Fruit fly (Drosophila melanogaster) whole organism, embryonic: ENCODE results near the gene CG33654.

Experiments
- CG11696 ChIP-seq: fragments of 200-800 bp; sonication (Bioruptor generic); IDR thresholded peaks from 2 replicates; pipeline ENCODE4 v1.3.6; 2022; ENCODE audit warnings: missing biosample characterization, missing genetic modification characterization
- CG12104 ChIP-seq: fragments of 200-800 bp; sonication (Bioruptor generic); optimal IDR thresholded peaks from 3 replicates; lab custom pipeline; 2016; ENCODE audit warnings: missing biosample characterization, missing genetic modification characterization
- CG12299 ChIP-seq: fragments of 200-800 bp; sonication (Bioruptor generic); optimal IDR thresholded peaks from 2 replicates; lab custom pipeline; 2018; ENCODE audit warnings: missing biosample characterization, mild to moderate bottlenecking, missing genetic modification characterization
- CG12659 ChIP-seq: fragments of 200-800 bp; sonication (Bioruptor generic); optimal IDR thresholded peaks from 3 replicates; lab custom pipeline; 2017; ENCODE audit warnings: mild to moderate bottlenecking, missing biosample characterization, missing genetic modification reagents, missing genetic modification characterization
- CG14860 ChIP-seq: fragments of 200-800 bp; sonication (Bioruptor generic); IDR thresholded peaks from 3 replicates; pipeline ENCODE4 v1.3.6; 2022; ENCODE audit warnings: missing biosample characterization, missing genetic modification characterization; ENCODE audit not compliant: partially characterized antibody
- CG15269 ChIP-seq: fragments of 200-800 bp; sonication (Bioruptor generic); optimal IDR thresholded peaks from 2 replicates; lab custom pipeline; 2018; ENCODE audit warnings: missing biosample characterization, mild to moderate bottlenecking, missing genetic modification characterization, moderate library complexity
- CG1647 ChIP-seq: fragments of 200-800 bp; sonication (Bioruptor generic); optimal IDR thresholded peaks from 3 replicates; lab custom pipeline; 2016; ENCODE audit warnings: missing biosample characterization, missing genetic modification characterization
- CG17186 ChIP-seq: fragments of 200-800 bp; sonication (Bioruptor generic); optimal IDR thresholded peaks from 3 replicates; lab custom pipeline; 2017; ENCODE audit warnings: missing biosample characterization, missing genetic modification reagents, missing genetic modification characterization
- CG1792 ChIP-seq: fragments of 200-800 bp; sonication (Bioruptor generic); optimal IDR thresholded peaks from 2 replicates; lab custom pipeline; 2016; ENCODE audit warnings: missing biosample characterization, missing genetic modification characterization
- CG18262 ChIP-seq: fragments of 200-800 bp; optimal IDR thresholded peaks from 3 replicates; lab custom pipeline; 2019; ENCODE audit warnings: missing biosample characterization, mild to moderate bottlenecking, missing genetic modification characterization, moderate library complexity
- CG2116 ChIP-seq: fragments of 200-800 bp; sonication (Bioruptor generic); optimal IDR thresholded peaks from 3 replicates; lab custom pipeline; 2018; ENCODE audit warnings: missing biosample characterization, mild to moderate bottlenecking, missing genetic modification characterization
- CG2202 ChIP-seq: fragments of 200-800 bp; sonication (Bioruptor generic); optimal IDR thresholded peaks from 2 replicates; lab custom pipeline; 2018; ENCODE audit warnings: missing biosample characterization, mild to moderate bottlenecking, missing genetic modification characterization
- CG31388 ChIP-seq: fragments of 200-800 bp; sonication (Bioruptor generic); optimal IDR thresholded peaks from 2 replicates; lab custom pipeline; 2016; ENCODE audit warnings: missing biosample characterization, missing genetic modification characterization
- CG4854 ChIP-seq: fragments of 200-800 bp; sonication (Bioruptor generic); optimal IDR thresholded peaks from 2 replicates; lab custom pipeline; 2016; ENCODE audit warnings: missing biosample characterization, missing genetic modification characterization, inconsistent platforms
- CG6765 ChIP-seq: fragments of 200-800 bp; sonication (Bioruptor generic); optimal IDR thresholded peaks from 3 replicates; lab custom pipeline; 2017; ENCODE audit warnings: missing biosample characterization, mild to moderate bottlenecking, missing genetic modification characterization
- CG6854 ChIP-seq: fragments of 200-800 bp; sonication (Bioruptor generic); optimal IDR thresholded peaks from 3 replicates; lab custom pipeline; 2017; ENCODE audit warnings: missing biosample characterization, mild to moderate bottlenecking, missing genetic modification characterization
- CG7372 ChIP-seq: fragments of 200-800 bp; sonication (Bioruptor generic); IDR thresholded peaks from 2 replicates; pipeline ENCODE4 v1.3.6; 2022; ENCODE audit warnings: missing biosample characterization, missing genetic modification characterization
- CG7963 ChIP-seq: fragments of 200-800 bp; sonication (Bioruptor generic); IDR thresholded peaks from 3 replicates; pipeline ENCODE4 v1.3.6; 2022; ENCODE audit warnings: missing biosample characterization, missing genetic modification characterization; ENCODE audit not compliant: partially characterized antibody
- CG9797 ChIP-seq: fragments of 200-800 bp; sonication (Bioruptor generic); optimal IDR thresholded peaks from 3 replicates; lab custom pipeline; 2018; ENCODE audit warnings: missing biosample characterization, mild to moderate bottlenecking, missing genetic modification characterization
- D19B ChIP-seq: fragments of 200-800 bp; sonication (Bioruptor generic); optimal IDR thresholded peaks from 2 replicates; lab custom pipeline; 2017; ENCODE audit warnings: missing biosample characterization, mild to moderate bottlenecking, missing genetic modification characterization
- Dbx ChIP-seq: fragments of 200-800 bp; sonication (Bioruptor generic); IDR thresholded peaks from 3 replicates; pipeline ENCODE4 v1.3.6; 2022; ENCODE audit warnings: missing biosample characterization, missing genetic modification characterization
- Dip3 ChIP-seq: fragments of 200-800 bp; sonication (Bioruptor generic); optimal IDR thresholded peaks from 3 replicates; lab custom pipeline; 2016; ENCODE audit warnings: missing biosample characterization, missing genetic modification characterization
- Drgx ChIP-seq: fragments of 200-800 bp; sonication (Bioruptor generic); IDR thresholded peaks from 2 replicates; pipeline ENCODE4 v1.3.6; 2022; ENCODE audit warnings: missing biosample characterization, missing genetic modification characterization
- Eip74EF ChIP-seq, 2 experiments: fragments of 200-800 bp in 1 of 2; fragments of >200 bp in 1 of 2; sonication (Bioruptor generic) in 1 of 2; optimal IDR thresholded peaks; 2 replicates each; lab custom pipeline; 2017 to 2019; ENCODE audit warnings: missing biosample characterization in 2 of 2, missing genetic modification characterization in 2 of 2, mild to moderate bottlenecking in 1 of 2, moderate library complexity in 1 of 2
- Gug ChIP-seq: fragments of 200-800 bp; sonication (Bioruptor generic); IDR thresholded peaks from 4 replicates; pipeline ENCODE4 v1.3.6; 2022; ENCODE audit warnings: missing biosample characterization, missing genetic modification characterization
- HLH4C ChIP-seq: fragments of 200-800 bp; sonication (Bioruptor generic); IDR thresholded peaks from 3 replicates; pipeline ENCODE4 v1.3.6; 2022; ENCODE audit warnings: missing biosample characterization, missing genetic modification characterization; ENCODE audit not compliant: partially characterized antibody
- HLHmδ ChIP-seq: fragments of 200-800 bp; sonication (Bioruptor generic); optimal IDR thresholded peaks from 2 replicates; lab custom pipeline; 2018; ENCODE audit warnings: missing biosample characterization, mild to moderate bottlenecking, missing genetic modification characterization, moderate library complexity
- MTF-1 ChIP-seq: fragments of 200-800 bp; sonication (Bioruptor generic); optimal IDR thresholded peaks from 2 replicates; lab custom pipeline; 2018; ENCODE audit warnings: missing biosample characterization, mild to moderate bottlenecking, missing genetic modification characterization, borderline replicate concordance
- Myb ChIP-seq: fragments of 200-800 bp; sonication (Bioruptor generic); optimal IDR thresholded peaks from 2 replicates; lab custom pipeline; 2016; ENCODE audit warnings: missing biosample characterization, missing genetic modification characterization
- aop ChIP-seq: fragments of 200-800 bp; sonication (Bioruptor generic); IDR thresholded peaks from 2 replicates; pipeline ENCODE4 v1.3.6; 2022; ENCODE audit warnings: missing biosample characterization, missing genetic modification characterization
- btn ChIP-seq: fragments of 200-800 bp; sonication (Bioruptor generic); optimal IDR thresholded peaks from 2 replicates; lab custom pipeline; 2016; ENCODE audit warnings: missing biosample characterization, missing genetic modification characterization
- chm ChIP-seq: fragments of 200-800 bp; sonication (Bioruptor generic); IDR thresholded peaks from 2 replicates; pipeline ENCODE4 v1.3.6; 2022; ENCODE audit warnings: missing biosample characterization, missing genetic modification characterization
- dysf ChIP-seq: fragments of 200-800 bp; sonication (Bioruptor generic); IDR thresholded peaks from 3 replicates; pipeline ENCODE4 v1.3.6; 2022; ENCODE audit warnings: missing biosample characterization, missing genetic modification characterization
- gcm2 ChIP-seq: fragments of 200-800 bp; sonication (Bioruptor generic); optimal IDR thresholded peaks from 2 replicates; lab custom pipeline; 2016; ENCODE audit warnings: missing biosample characterization, missing genetic modification characterization
- jigr1 ChIP-seq: fragments of 200-800 bp; sonication (Bioruptor generic); IDR thresholded peaks from 3 replicates; pipeline ENCODE4 v1.3.6; 2022; ENCODE audit warnings: missing biosample characterization, missing genetic modification characterization
- kay ChIP-seq: fragments of 200-800 bp; sonication (Bioruptor generic); optimal IDR thresholded peaks from 2 replicates; lab custom pipeline; 2016; ENCODE audit warnings: missing biosample characterization, missing genetic modification characterization
- lilli ChIP-seq: fragments of 200-800 bp; sonication (Bioruptor generic); optimal IDR thresholded peaks from 3 replicates; lab custom pipeline; 2016; ENCODE audit warnings: missing biosample characterization, missing genetic modification characterization
- lov ChIP-seq, 2 experiments: fragments of 200-800 bp in 1 of 2; fragments of >200 bp in 1 of 2; sonication (Bioruptor generic) in 1 of 2; IDR thresholded peaks in 1 of 2; optimal IDR thresholded peaks in 1 of 2; 2 replicates in 1 of 2; 3 replicates in 1 of 2; pipeline versions ENCODE4 v1.3.6 to Lab custom; 2017 to 2022; ENCODE audit warnings: missing biosample characterization in 1 of 2, missing genetic modification characterization in 1 of 2
- nom ChIP-seq: fragments of 200-800 bp; sonication (Bioruptor generic); optimal IDR thresholded peaks from 2 replicates; lab custom pipeline; 2017; ENCODE audit warnings: missing biosample characterization, missing genetic modification characterization, mild to moderate bottlenecking, moderate library complexity, missing genetic modification reagents
- pan ChIP-seq, 4 experiments: fragments of >200 bp in 3 of 4; fragments of 200-800 bp in 1 of 4; sonication (Bioruptor generic) in 1 of 4; optimal IDR thresholded peaks in 3 of 4; IDR thresholded peaks in 1 of 4; 2 replicates each; pipeline versions ENCODE4 v1.3.6 to Lab custom; 2017 to 2022; ENCODE audit warnings: missing biosample characterization in 2 of 4, missing genetic modification characterization in 2 of 4, mixed read lengths in 1 of 4
- phol ChIP-seq: fragments of 200-800 bp; sonication (Bioruptor generic); optimal IDR thresholded peaks from 3 replicates; lab custom pipeline; 2018; ENCODE audit warnings: missing biosample characterization, mild to moderate bottlenecking, missing genetic modification characterization, moderate library complexity
- pzg ChIP-seq: fragments of 200-800 bp; sonication (Bioruptor generic); optimal IDR thresholded peaks from 3 replicates; lab custom pipeline; 2018; ENCODE audit warnings: missing biosample characterization, mild to moderate bottlenecking, missing genetic modification characterization, moderate library complexity
- sqz ChIP-seq: fragments of 200-800 bp; sonication (Bioruptor generic); optimal IDR thresholded peaks from 3 replicates; lab custom pipeline; 2018; ENCODE audit warnings: missing biosample characterization, mild to moderate bottlenecking, missing genetic modification characterization
- tna ChIP-seq: fragments of 200-800 bp; sonication (Bioruptor generic); IDR thresholded peaks from 2 replicates; pipeline ENCODE4 v1.3.6; 2022; ENCODE audit warnings: missing biosample characterization, missing genetic modification characterization; ENCODE audit not compliant: partially characterized antibody
- toy ChIP-seq: fragments of 200-800 bp; sonication (Bioruptor generic); IDR thresholded peaks from 2 replicates; pipeline ENCODE4 v1.3.6; 2022; ENCODE audit warnings: missing biosample characterization, missing genetic modification characterization
- ttk ChIP-seq: fragments of 200-800 bp; sonication (Bioruptor generic); IDR thresholded peaks from 2 replicates; pipeline ENCODE4 v2.1.2; 2022; ENCODE audit warnings: missing biosample characterization, missing genetic modification characterization
- unc-4 ChIP-seq: fragments of 200-800 bp; sonication (Bioruptor generic); IDR thresholded peaks from 2 replicates; pipeline ENCODE4 v1.3.6; 2022; ENCODE audit warnings: missing biosample characterization, missing genetic modification characterization; ENCODE audit not compliant: partially characterized antibody
- usp ChIP-seq: fragments of >200 bp; optimal IDR thresholded peaks from 2 replicates; lab custom pipeline; 2017; ENCODE audit warnings: missing biosample characterization, missing genetic modification characterization

Gene CG33654

DNA sequence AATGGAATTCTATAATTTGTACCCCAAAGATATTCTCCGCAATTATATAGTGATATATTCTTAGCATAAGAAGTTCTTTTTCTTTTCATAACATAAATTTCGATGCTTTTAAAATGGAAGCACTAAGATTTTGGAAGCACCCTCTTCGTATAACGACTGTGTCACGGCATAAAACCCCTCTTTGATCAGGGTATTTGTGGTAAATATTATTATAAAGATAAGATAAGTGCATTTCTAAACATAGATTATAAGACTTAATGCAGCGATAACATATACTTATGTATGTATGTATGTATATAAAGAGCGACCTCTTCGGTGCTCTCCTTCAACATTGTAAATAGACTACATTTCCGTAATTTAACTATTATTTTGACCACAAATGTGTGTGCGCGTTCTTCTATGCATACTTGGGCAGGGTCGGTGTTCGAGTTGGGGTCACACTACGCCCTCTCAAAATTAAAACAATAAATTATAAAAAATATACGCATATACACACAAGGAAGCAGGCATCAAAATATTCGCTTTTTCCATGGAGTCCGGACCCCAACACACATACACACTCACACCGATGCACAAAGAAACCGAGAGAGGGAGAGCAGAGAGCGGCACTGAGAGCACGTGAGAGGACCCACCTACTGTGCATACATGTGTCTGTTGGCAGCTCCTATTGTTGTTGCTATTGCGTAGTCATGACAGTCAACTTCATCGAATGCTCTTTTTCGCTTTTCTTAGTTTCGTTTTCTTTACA is 32.6 kb downstream of the CG33654 start (continued):
- no peak for TF ChIP-seq CG7963
- no peak for TF ChIP-seq Gug (GFP tag; lab: Robert Waterston, UW)
- peak; percentile 62 for TF ChIP-seq nom
- TF ChIP-seq pzg (GFP tag; lab: Kevin White, UChicago), result no peak
- TF ChIP-seq D19B, result no peak
- TF ChIP-seq chm (GFP tag; lab: Robert Waterston, UW), result no peak
- TF ChIP-seq CG6765, result no peak
- TF ChIP-seq CG1647, result no peak
- no peak for TF ChIP-seq btn (GFP tag; lab: Kevin White, UChicago)
- TF ChIP-seq lilli (GFP tag; lab: Kevin White, UChicago), result no peak
- TF ChIP-seq kay (GFP tag; lab: Kevin White, UChicago), result no peak
- no peak for TF ChIP-seq CG2116 (GFP tag; lab: Kevin White, UChicago)
- no peak for TF ChIP-seq lov (optimal IDR thresholded peaks at IDR 0.05; lab: Kevin White, UChicago)
- no peak for TF ChIP-seq lov (GFP tag; IDR thresholded peaks at IDR 0.05; lab: Robert Waterston, UW)
- TF ChIP-seq sqz, result no peak
- no peak for TF ChIP-seq gcm2 (GFP tag; lab: Kevin White, UChicago)
- TF ChIP-seq CG18262 (tag; lab: Kevin White, UChicago), result no peak
- no peak for TF ChIP-seq MTF-1 (GFP tag; lab: Kevin White, UChicago)
- TF ChIP-seq Eip74EF (GFP tag; optimal IDR thresholded peaks at IDR 0.05; lab: Kevin White, UChicago), result peak; percentile 34 to 39
- TF ChIP-seq CG9797, result no peak
- peak; percentile 22 for TF ChIP-seq CG2202 (tag; lab: Kevin White, UChicago)
- no peak for TF ChIP-seq CG12104
- TF ChIP-seq CG6854 (GFP tag; lab: Kevin White, UChicago), result no peak
- TF ChIP-seq CG11696, result no peak
- no peak for TF ChIP-seq toy
- TF ChIP-seq Drgx (GFP tag; lab: Robert Waterston, UW), result no peak
- no peak for TF ChIP-seq Dip3
- no peak for TF ChIP-seq pan (optimal IDR thresholded peaks at IDR 0.05; lab: Kevin White, UChicago)
- no peak for TF ChIP-seq pan (GFP tag; optimal IDR thresholded peaks at IDR 0.05 in 1 of 2, IDR thresholded peaks at IDR 0.05 in 1 of 2)
- TF ChIP-seq tna (GFP tag; lab: Robert Waterston, UW), result no peak
- TF ChIP-seq CG14860 (GFP tag; lab: Robert Waterston, UW), result no peak
- no peak for TF ChIP-seq Myb (GFP tag; lab: Kevin White, UChicago)
- TF ChIP-seq usp, result no peak
- peak; percentile 27 for TF ChIP-seq CG15269
- no peak for TF ChIP-seq Dbx (GFP tag; lab: Robert Waterston, UW)
- TF ChIP-seq CG12299 (tag; lab: Kevin White, UChicago), result no peak
- no peak for TF ChIP-seq CG7372 (GFP tag; lab: Robert Waterston, UW)
- TF ChIP-seq phol (tag; lab: Kevin White, UChicago), result no peak
- TF ChIP-seq CG4854, result no peak
- no peak for TF ChIP-seq aop
- TF ChIP-seq CG31388 (GFP tag; lab: Kevin White, UChicago), result no peak
- no peak for TF ChIP-seq HLH4C (GFP tag; lab: Robert Waterston, UW)
- TF ChIP-seq CG17186, result no peak
- no peak for TF ChIP-seq unc-4
- TF ChIP-seq jigr1 (GFP tag; lab: Robert Waterston, UW), result no peak
- TF ChIP-seq ttk, result no peak
- no peak for TF ChIP-seq CG12659 (GFP tag; lab: Kevin White, UChicago)
- peak; percentile 41 for TF ChIP-seq HLHmδ (GFP tag; lab: Kevin White, UChicago)
- TF ChIP-seq dysf (GFP tag; lab: Robert Waterston, UW), result no peak
- TF ChIP-seq CG1792, result no peak
